Fruit fly (Drosophila melanogaster): ENCODE results near the gene Srp54.

Srp54 gene

dm6 chr2L:9894871-9895364 lies 17.8 kb upstream of the Srp54 start, which contains the start of gene Bka (continued):
- peak; percentile 95 for TF ChIP-seq bbx (GFP tag; IDR thresholded peaks at IDR 0.05; ENCODE audit: partially characterized antibody)
- peak; percentile 71 for TF ChIP-seq twi (tag; optimal IDR thresholded peaks at IDR 0.05)
- peak; percentile 24 for TF ChIP-seq CG10209 (GFP tag; optimal IDR thresholded peaks at IDR 0.05)
- TF ChIP-seq bigmax (GFP tag; optimal IDR thresholded peaks at IDR 0.05) = peak; percentile 8
- TF ChIP-seq CG10565 (GFP tag; optimal IDR thresholded peaks at IDR 0.05) = no peak
- peak; percentile 99 for TF ChIP-seq CG16813 (GFP tag; IDR thresholded peaks at IDR 0.05; ENCODE audit: partially characterized antibody)
- peak; percentile 47 for TF ChIP-seq CG6683 (GFP tag; optimal IDR thresholded peaks at IDR 0.05)
- peak; percentile 99 for TF ChIP-seq knrl (GFP tag; IDR thresholded peaks at IDR 0.05; ENCODE audit: partially characterized antibody)
- TF ChIP-seq CG3163 (GFP tag; optimal IDR thresholded peaks at IDR 0.05) = peak; percentile 2
- TF ChIP-seq amos (GFP tag; IDR thresholded peaks at IDR 0.05; ENCODE audit: partially characterized antibody) = peak; percentile 95
- TF ChIP-seq CG15011 (GFP tag; optimal IDR thresholded peaks at IDR 0.05) = peak; percentile 65
- TF ChIP-seq CG2129 (GFP tag; IDR thresholded peaks at IDR 0.05; ENCODE audit: partially characterized antibody) = peak; percentile 99
- no peak for TF ChIP-seq CG9932 (GFP tag; IDR thresholded peaks at IDR 0.05)
- no peak for TF ChIP-seq NC2α (GFP tag; optimal IDR thresholded peaks at IDR 0.05)
- no peak for TF ChIP-seq Trl (optimal IDR thresholded peaks at IDR 0.05)
- TF ChIP-seq Trl (GFP tag; optimal IDR thresholded peaks at IDR 0.05) = peak; percentile 25
- TF ChIP-seq gsb (GFP tag; IDR thresholded peaks at IDR 0.05) = no peak
- no peak for TF ChIP-seq CG18764 (GFP tag; optimal IDR thresholded peaks at IDR 0.05)
- no peak for TF ChIP-seq wor (GFP tag; IDR thresholded peaks at IDR 0.05)
- TF ChIP-seq Lhr (GFP tag; optimal IDR thresholded peaks at IDR 0.05) = peak; percentile 70
- no peak for TF ChIP-seq Bteb2 (GFP tag; optimal IDR thresholded peaks at IDR 0.05)
- peak; percentile 34; the same call in 1 of the 2 replicates for TF ChIP-seq onecut (GFP tag; IDR thresholded peaks at IDR 0.05)
- TF ChIP-seq pan (optimal IDR thresholded peaks at IDR 0.05) = no peak
- TF ChIP-seq pan (GFP tag; optimal IDR thresholded peaks at IDR 0.05 in 1 of 2, IDR thresholded peaks at IDR 0.05 in 1 of 2) = peak in 1 of 2 experiments; percentile 39
- TF ChIP-seq NFAT (GFP tag; IDR thresholded peaks at IDR 0.05) = peak; percentile 69; the same call in 1 of the 2 replicates
- no peak for TF ChIP-seq Hr3 (GFP tag; optimal IDR thresholded peaks at IDR 0.05)
- TF ChIP-seq ci (GFP tag; IDR thresholded peaks at IDR 0.05) = peak; percentile 76
- peak; percentile 78 for TF ChIP-seq CG12391 (tag; optimal IDR thresholded peaks at IDR 0.05)
- TF ChIP-seq exex (tag; optimal IDR thresholded peaks at IDR 0.05) = peak; percentile 46
- TF ChIP-seq zen2 (GFP tag; IDR thresholded peaks at IDR 0.05; ENCODE audit: partially characterized antibody) = peak; percentile 92
- TF ChIP-seq schlank (tag; optimal IDR thresholded peaks at IDR 0.05) = peak; percentile 20
- peak; percentile 60 for TF ChIP-seq CG2202 (tag; optimal IDR thresholded peaks at IDR 0.05)
- TF ChIP-seq Hr78 (GFP tag; optimal IDR thresholded peaks at IDR 0.05) = no peak
- TF ChIP-seq CG13624 (GFP tag; optimal IDR thresholded peaks at IDR 0.05) = peak; percentile 31
- no peak for TF ChIP-seq Poxn (GFP tag; IDR thresholded peaks at IDR 0.05)
- peak; percentile 21 for TF ChIP-seq fd3F (GFP tag; optimal IDR thresholded peaks at IDR 0.05)
- peak; percentile 65 for TF ChIP-seq nau (GFP tag; optimal IDR thresholded peaks at IDR 0.05)
- peak; percentile 71 for TF ChIP-seq stwl (tag; optimal IDR thresholded peaks at IDR 0.05)
- TF ChIP-seq Sox102F (GFP tag; optimal IDR thresholded peaks at IDR 0.05) = no peak
- no peak for TF ChIP-seq CG14050 (GFP tag; IDR thresholded peaks at IDR 0.05)
- no peak for TF ChIP-seq jing (GFP tag; optimal IDR thresholded peaks at IDR 0.05)
- peak; percentile 73 for TF ChIP-seq grau (tag; optimal IDR thresholded peaks at IDR 0.05)
- peak; percentile 79 for TF ChIP-seq CG17385 (GFP tag; optimal IDR thresholded peaks at IDR 0.05)
- peak; percentile 97 for TF ChIP-seq inv (GFP tag; IDR thresholded peaks at IDR 0.05; ENCODE audit: partially characterized antibody)
- TF ChIP-seq stc (GFP tag; IDR thresholded peaks at IDR 0.05) = no peak
- TF ChIP-seq CG11093 (GFP tag; IDR thresholded peaks at IDR 0.05) = no peak
- TF ChIP-seq CG14860 (GFP tag; IDR thresholded peaks at IDR 0.05; ENCODE audit: partially characterized antibody) = peak; percentile 98
- peak; percentile 88 for TF ChIP-seq sd (tag; optimal IDR thresholded peaks at IDR 0.05)
- TF ChIP-seq CG9437 (GFP tag; optimal IDR thresholded peaks at IDR 0.05) = peak; percentile 63
- peak; percentile 56 for TF ChIP-seq tap (tag; optimal IDR thresholded peaks at IDR 0.05)

All from whole organism, embryonic.